Worm (Caenorhabditis elegans) whole organism, late embryonic: ENCODE results near the gene Y54G2A.37.

ENCODE experiments used
- C08G9.2 ChIP-seq: sonication (generic microtip); optimal IDR thresholded peaks from 2 replicates; lab custom pipeline; 2016; ENCODE audit warnings: mild to moderate bottlenecking, missing genetic modification characterization, moderate library complexity, missing compliant biosample characterization
- K02D7.2 ChIP-seq: sonication (generic microtip); optimal IDR thresholded peaks from 2 replicates; lab custom pipeline; 2017; ENCODE audit warnings: mild to moderate bottlenecking, missing genetic modification characterization, missing compliant biosample characterization
- K09A11.1 ChIP-seq: sonication (generic microtip); optimal IDR thresholded peaks from 2 replicates; lab custom pipeline; 2017; ENCODE audit warnings: antibody characterized with exemption, mild to moderate bottlenecking, missing genetic modification characterization, missing compliant biosample characterization; ENCODE audit not compliant: insufficient read depth
- ama-1 ChIP-seq: fragments of 150-350 bp; optimal IDR thresholded peaks from 2 replicates; lab custom pipeline; 2014
- ceh-18 ChIP-seq: sonication (generic microtip); optimal IDR thresholded peaks from 2 replicates; lab custom pipeline; 2016; ENCODE audit warnings: missing genetic modification characterization, missing compliant biosample characterization
- ceh-2 ChIP-seq: sonication (generic microtip); optimal IDR thresholded peaks from 2 replicates; lab custom pipeline; 2016; ENCODE audit warnings: missing genotype, missing genetic modification characterization, missing compliant biosample characterization
- ceh-22 ChIP-seq: sonication (generic microtip); optimal IDR thresholded peaks from 2 replicates; lab custom pipeline; 2017; ENCODE audit warnings: missing biosample characterization, missing genetic modification characterization
- ceh-24 ChIP-seq: sonication (generic microtip); optimal IDR thresholded peaks from 2 replicates; lab custom pipeline; 2016; ENCODE audit warnings: mild to moderate bottlenecking, missing genetic modification characterization, missing compliant biosample characterization
- ceh-30 ChIP-seq: fragments of 150-350 bp; optimal IDR thresholded peaks from 2 replicates; lab custom pipeline; 2014; ENCODE audit warnings: missing biosample characterization, missing genetic modification characterization
- ceh-45 ChIP-seq: fragments of 200-800 bp; sonication (Bioruptor generic); IDR thresholded peaks from 2 replicates; pipeline ENCODE4 v1.3.6; 2022; ENCODE audit warnings: missing genetic modification reagents, missing genetic modification characterization, missing compliant biosample characterization
- ceh-48 ChIP-seq: sonication (generic microtip); optimal IDR thresholded peaks from 2 replicates; lab custom pipeline; 2016; ENCODE audit warnings: missing genetic modification characterization, inconsistent platforms, missing compliant biosample characterization
- ceh-9 ChIP-seq: sonication (generic microtip); optimal IDR thresholded peaks from 2 replicates; lab custom pipeline; 2016; ENCODE audit warnings: mild to moderate bottlenecking, missing genetic modification characterization, inconsistent platforms, missing compliant biosample characterization
- dve-1 ChIP-seq: sonication (generic microtip); optimal IDR thresholded peaks from 2 replicates; lab custom pipeline; 2017; ENCODE audit warnings: antibody characterized with exemption, mild to moderate bottlenecking, missing genetic modification characterization, missing compliant biosample characterization
- elt-2 ChIP-seq: sonication (generic microtip); optimal IDR thresholded peaks from 2 replicates; lab custom pipeline; 2016; ENCODE audit warnings: missing genetic modification reagents, missing genetic modification characterization, missing compliant biosample characterization
- ets-4 ChIP-seq: sonication (generic microtip); optimal IDR thresholded peaks from 2 replicates; lab custom pipeline; 2016; ENCODE audit warnings: missing genetic modification characterization, missing compliant biosample characterization
- eyg-1 ChIP-seq: sonication (generic microtip); optimal IDR thresholded peaks from 2 replicates; lab custom pipeline; 2016; ENCODE audit warnings: missing genotype, missing genetic modification characterization, missing compliant biosample characterization
- fax-1 ChIP-seq: sonication (generic microtip); optimal IDR thresholded peaks from 2 replicates; lab custom pipeline; 2016; ENCODE audit warnings: missing genotype, missing genetic modification characterization, missing compliant biosample characterization
- fkh-10 ChIP-seq: fragments of 150-350 bp; optimal IDR thresholded peaks from 2 replicates; lab custom pipeline; 2014; ENCODE audit warnings: missing biosample characterization, missing genetic modification reagents, missing genetic modification characterization
- gmeb-2 ChIP-seq: sonication (generic microtip); optimal IDR thresholded peaks from 2 replicates; lab custom pipeline; 2016; ENCODE audit warnings: missing genetic modification characterization, inconsistent platforms, missing compliant biosample characterization
- hlh-6 ChIP-seq: sonication (generic microtip); optimal IDR thresholded peaks from 2 replicates; lab custom pipeline; 2016; ENCODE audit warnings: missing genotype, missing genetic modification characterization, missing compliant biosample characterization
- lim-6 ChIP-seq: sonication (generic microtip); optimal IDR thresholded peaks from 2 replicates; lab custom pipeline; 2016; ENCODE audit warnings: missing genetic modification characterization, missing compliant biosample characterization
- lin-11 ChIP-seq: fragments of 200-800 bp; sonication (Bioruptor generic); optimal IDR thresholded peaks from 2 replicates; lab custom pipeline; 2018; ENCODE audit warnings: mild to moderate bottlenecking, missing genetic modification characterization, missing compliant biosample characterization
- madf-2 ChIP-seq: sonication (generic microtip); optimal IDR thresholded peaks from 2 replicates; lab custom pipeline; 2017; ENCODE audit warnings: missing genetic modification characterization, missing compliant biosample characterization
- nfya-1 ChIP-seq: sonication (generic microtip); optimal IDR thresholded peaks from 2 replicates; lab custom pipeline; 2017; ENCODE audit warnings: missing genetic modification characterization, mild to moderate bottlenecking, missing compliant biosample characterization, antibody characterized with exemption, moderate library complexity
- nhr-232 ChIP-seq: sonication (generic microtip); optimal IDR thresholded peaks from 2 replicates; lab custom pipeline; 2016; ENCODE audit warnings: missing genetic modification characterization, missing compliant biosample characterization
- pha-2 ChIP-seq: sonication (generic microtip); optimal IDR thresholded peaks from 2 replicates; lab custom pipeline; 2017; ENCODE audit warnings: mild to moderate bottlenecking, missing genetic modification characterization, missing compliant biosample characterization
- pha-4 ChIP-seq: fragments of 150-350 bp; optimal IDR thresholded peaks from 2 replicates; lab custom pipeline; 2018; ENCODE audit warnings: missing biosample characterization, missing genetic modification reagents, missing genetic modification characterization
- ref-2 ChIP-seq: sonication (generic microtip); optimal IDR thresholded peaks from 2 replicates; lab custom pipeline; 2016; ENCODE audit warnings: missing genetic modification characterization, missing compliant biosample characterization
- rnt-1 ChIP-seq: sonication (generic microtip); optimal IDR thresholded peaks from 2 replicates; lab custom pipeline; 2016; ENCODE audit warnings: missing genetic modification characterization, missing compliant biosample characterization
- syd-9 ChIP-seq: sonication (generic microtip); optimal IDR thresholded peaks from 2 replicates; lab custom pipeline; 2016; ENCODE audit warnings: mild to moderate bottlenecking, missing genetic modification characterization, moderate library complexity, missing compliant biosample characterization
- tbx-2 ChIP-seq: sonication (generic microtip); optimal IDR thresholded peaks from 2 replicates; lab custom pipeline; 2016; ENCODE audit warnings: missing genetic modification characterization, missing compliant biosample characterization
- tbx-7 ChIP-seq: sonication (generic microtip); optimal IDR thresholded peaks from 2 replicates; lab custom pipeline; 2016; ENCODE audit warnings: missing genotype, missing genetic modification characterization, missing compliant biosample characterization
- unc-3 ChIP-seq, 2 experiments: fragments of 200-800 bp in 1 of 2; sonication (Bioruptor generic) in 1 of 2; sonication (generic microtip) in 1 of 2; conservative IDR thresholded peaks in 1 of 2; optimal IDR thresholded peaks in 1 of 2; 2 replicates each; pipeline versions ENCODE4 v1.3.6 to Lab custom; 2016 to 2022; ENCODE audit warnings: missing compliant biosample characterization in 2 of 2, missing genetic modification characterization in 2 of 2, missing genetic modification reagents in 1 of 2
- unc-55 ChIP-seq: sonication (generic microtip); optimal IDR thresholded peaks from 2 replicates; lab custom pipeline; 2017; ENCODE audit warnings: missing biosample characterization, missing genetic modification reagents, missing genetic modification characterization

The Y54G2A.37 gene

ce11 chrIV:2823446-2823845 is 2.9 kb downstream of the Y54G2A.37 start, which contains the start of gene clec-80:
Gene clec-80, plus strand, starts transcription at chrIV:2823746.
- TF ChIP-seq ceh-2 (tag; lab: Kevin White, UChicago) (no peak), ceh-45 (GFP tag; lab: Robert Waterston, UW) (no peak), unc-3 (GFP tag; conservative IDR thresholded peaks at IDR 0.05; lab: Robert Waterston, UW) (no peak), unc-3 (tag; optimal IDR thresholded peaks at IDR 0.05; lab: Kevin White, UChicago) (no peak), ceh-9 (tag; lab: Kevin White, UChicago) (no peak)

ce11 chrIV:2825460-2826103 is 5.1 kb downstream of the Y54G2A.37 start:
- TF ChIP-seq ref-2 (no peak), dve-1 (no peak), nfya-1 (no peak), ceh-24 (tag; lab: Kevin White, UChicago) (no peak)

DNA sequence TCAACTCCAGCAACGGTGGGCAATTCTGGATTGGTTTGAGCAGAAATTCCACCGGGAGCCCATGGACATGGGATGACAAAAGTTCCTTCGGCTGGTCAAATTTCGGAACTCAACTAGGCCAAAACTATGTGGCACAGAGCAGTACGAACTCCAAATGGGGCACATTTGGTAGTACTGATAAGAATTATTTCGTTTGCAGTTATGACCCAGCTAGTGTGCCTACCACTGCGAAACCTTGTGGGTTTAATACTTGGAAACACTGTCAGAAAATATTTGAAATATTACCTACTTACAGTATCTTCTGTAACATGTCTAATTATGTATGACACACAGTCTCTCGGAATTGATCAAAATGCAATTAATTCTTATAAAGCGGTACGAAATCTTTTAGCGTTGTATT is 5.8 kb downstream of the Y54G2A.37 start:
- no peak for TF ChIP-seq ceh-18 (tag; lab: Kevin White, UChicago)
- no peak for TF ChIP-seq ceh-2 (tag; lab: Kevin White, UChicago)
- TF ChIP-seq ama-1 (lab: Kevin White, UChicago): no peak
- TF ChIP-seq ets-4 (tag; lab: Kevin White, UChicago): no peak
- TF ChIP-seq pha-2 (tag; lab: Kevin White, UChicago): no peak
- TF ChIP-seq K02D7.2 (tag; lab: Kevin White, UChicago): no peak
- no peak for TF ChIP-seq nhr-232
- no peak for TF ChIP-seq lim-6 (tag; lab: Kevin White, UChicago)
- TF ChIP-seq tbx-7 (tag; lab: Kevin White, UChicago): no peak
- TF ChIP-seq K09A11.1 (tag; lab: Kevin White, UChicago): no peak
- TF ChIP-seq rnt-1 (tag; lab: Kevin White, UChicago): no peak
- TF ChIP-seq eyg-1 (tag; lab: Kevin White, UChicago): no peak

DNA sequence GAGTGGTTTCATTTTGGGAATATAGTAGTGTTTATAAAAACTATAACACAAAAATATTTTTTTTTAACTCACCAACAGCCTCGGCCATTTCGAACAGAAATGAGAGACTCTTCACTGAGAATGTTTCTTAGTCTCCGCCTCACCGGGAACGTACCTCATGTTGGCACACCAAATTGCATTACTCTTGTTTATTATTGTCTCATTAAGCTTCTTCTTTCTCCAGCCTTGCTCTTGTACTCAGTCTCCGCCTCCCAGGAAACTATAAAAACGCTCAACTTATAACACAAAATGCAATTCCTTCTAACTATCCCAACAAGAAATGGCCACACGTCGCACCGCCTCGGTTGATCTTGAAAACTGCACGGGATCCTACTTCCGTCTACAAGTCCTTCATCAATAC is 12.1 kb downstream of the Y54G2A.37 start, which contains the start of the genes Y54G2A.48 and pudl-1:
TSS of gene Y54G2A.48 (minus strand) at position 101 of the 400 bp plus-strand sequence.
TSS of gene pudl-1 (plus strand) at position 320 of the 400 bp plus-strand sequence.
- TF ChIP-seq ceh-48 (tag; lab: Kevin White, UChicago) (no peak), unc-55 (no peak), C08G9.2 (tag; lab: Kevin White, UChicago) (no peak)
- TF ChIP-seq, all 69 proteins: peak for 0

ce11 chrIV:2834516-2834915 is 14.0 kb downstream of the Y54G2A.37 start, which contains the start of gene pudl-2:
Gene pudl-2, plus strand, starts transcription at chrIV:2834816.
- TF ChIP-seq ceh-30 (tag; lab: Kevin White, UChicago) (no peak), rnt-1 (tag; lab: Kevin White, UChicago) (no peak), gmeb-2 (tag; lab: Kevin White, UChicago) (no peak), tbx-2 (no peak), elt-2 (tag; lab: Kevin White, UChicago) (no peak), hlh-6 (tag; lab: Kevin White, UChicago) (no peak), ceh-22 (tag; lab: Kevin White, UChicago) (no peak), syd-9 (no peak)

- TF ChIP-seq unc-3 (GFP tag; conservative IDR thresholded peaks at IDR 0.05; lab: Robert Waterston, UW) (no peak), unc-3 (tag; optimal IDR thresholded peaks at IDR 0.05; lab: Kevin White, UChicago) (no peak), tbx-7 (tag; lab: Kevin White, UChicago) (no peak), madf-2 (no peak), fkh-10 (no peak), pha-4 (tag; lab: Kevin White, UChicago) (no peak), rnt-1 (tag; lab: Kevin White, UChicago) (no peak), nfya-1 (no peak), fax-1 (no peak), ceh-18 (tag; lab: Kevin White, UChicago) (no peak), ceh-2 (tag; lab: Kevin White, UChicago) (no peak), elt-2 (tag; lab: Kevin White, UChicago) (no peak), ama-1 (lab: Kevin White, UChicago) (no peak), lin-11 (no peak)
These were observed 14.9 kb downstream of the Y54G2A.37 start, which contains the start of gene clec-82 for ce11 chrIV:2835364-2835763. Gene clec-82, plus strand, starts transcription at chrIV:2835664.
